Fruit fly (Drosophila melanogaster) whole organism, embryonic: ENCODE measurements around the gene aop.
A peak's percentile ranks its signal among the peaks of the same experiment; 100 is the strongest.

ENCODE experiments used
- CG12071 ChIP-seq: fragments of 200-800 bp; sonication (Bioruptor generic); optimal IDR thresholded peaks from 3 replicates; lab custom pipeline; 2018; ENCODE audit warnings: missing biosample characterization, mild to moderate bottlenecking, missing genetic modification characterization
- CG12155 ChIP-seq: fragments of 200-800 bp; sonication (Bioruptor generic); optimal IDR thresholded peaks from 3 replicates; lab custom pipeline; 2016; ENCODE audit warnings: missing biosample characterization, missing genetic modification characterization
- CG12299 ChIP-seq: fragments of 200-800 bp; sonication (Bioruptor generic); optimal IDR thresholded peaks from 2 replicates; lab custom pipeline; 2018; ENCODE audit warnings: missing biosample characterization, mild to moderate bottlenecking, missing genetic modification characterization
- CG13894 ChIP-seq: fragments of 200-800 bp; sonication (Bioruptor generic); optimal IDR thresholded peaks from 3 replicates; lab custom pipeline; 2018; ENCODE audit warnings: missing biosample characterization, mild to moderate bottlenecking, missing genetic modification characterization, moderate library complexity
- CG14860 ChIP-seq: fragments of 200-800 bp; sonication (Bioruptor generic); IDR thresholded peaks from 3 replicates; pipeline ENCODE4 v1.3.6; 2022; ENCODE audit warnings: missing biosample characterization, missing genetic modification characterization; ENCODE audit not compliant: partially characterized antibody
- CG17359 ChIP-seq: fragments of 200-800 bp; sonication (Bioruptor generic); optimal IDR thresholded peaks from 3 replicates; lab custom pipeline; 2018; ENCODE audit warnings: missing biosample characterization, mild to moderate bottlenecking, missing genetic modification characterization, moderate library complexity
- CG18764 ChIP-seq: fragments of 200-800 bp; sonication (Bioruptor generic); optimal IDR thresholded peaks from 3 replicates; lab custom pipeline; 2016; ENCODE audit warnings: missing biosample characterization, missing genetic modification characterization
- CG2889 ChIP-seq: fragments of 200-800 bp; sonication (Bioruptor generic); IDR thresholded peaks from 3 replicates; pipeline ENCODE4 v1.3.6; 2022; ENCODE audit warnings: missing biosample characterization, missing genetic modification characterization
- CG32772 ChIP-seq: fragments of 200-800 bp; sonication (Bioruptor generic); IDR thresholded peaks from 2 replicates; pipeline ENCODE4 v1.3.6; 2022; ENCODE audit warnings: missing biosample characterization, missing genetic modification characterization
- CG4360 ChIP-seq: fragments of 200-800 bp; sonication (Bioruptor generic); IDR thresholded peaks from 2 replicates; pipeline ENCODE4 v1.3.6; 2022; ENCODE audit warnings: missing biosample characterization, missing genetic modification characterization
- CG4404 ChIP-seq: fragments of 200-800 bp; sonication (Bioruptor generic); IDR thresholded peaks from 2 replicates; pipeline ENCODE4 v1.3.6; 2022; ENCODE audit warnings: missing biosample characterization, missing genetic modification characterization
- CG6175 ChIP-seq: fragments of 200-800 bp; sonication (Bioruptor generic); IDR thresholded peaks from 3 replicates; pipeline ENCODE4 v1.3.6; 2022; ENCODE audit warnings: missing biosample characterization, missing genetic modification characterization
- CG6791 ChIP-seq: fragments of 200-800 bp; sonication (Bioruptor generic); IDR thresholded peaks from 3 replicates; pipeline ENCODE4 v1.3.6; 2022; ENCODE audit warnings: missing biosample characterization, missing genetic modification characterization; ENCODE audit not compliant: partially characterized antibody
- CG7987 ChIP-seq: fragments of 200-800 bp; sonication (Bioruptor generic); optimal IDR thresholded peaks from 2 replicates; lab custom pipeline; 2018; ENCODE audit warnings: missing biosample characterization, mild to moderate bottlenecking, missing genetic modification characterization, moderate library complexity
- CG8359 ChIP-seq: fragments of 200-800 bp; sonication (Bioruptor generic); optimal IDR thresholded peaks from 2 replicates; lab custom pipeline; 2017; ENCODE audit warnings: missing biosample characterization, mild to moderate bottlenecking, missing genetic modification characterization, borderline replicate concordance
- CG8478 ChIP-seq: fragments of >200 bp; optimal IDR thresholded peaks from 2 replicates; lab custom pipeline; 2018
- Chrac-16 ChIP-seq: fragments of 200-800 bp; sonication (Bioruptor generic); optimal IDR thresholded peaks from 3 replicates; lab custom pipeline; 2016; ENCODE audit warnings: missing biosample characterization, missing genetic modification characterization
- Dad ChIP-seq: fragments of 200-800 bp; sonication (Bioruptor generic); optimal IDR thresholded peaks from 3 replicates; lab custom pipeline; 2016; ENCODE audit warnings: missing biosample characterization, missing genetic modification characterization
- HLH54F ChIP-seq: fragments of 200-800 bp; sonication (Bioruptor generic); optimal IDR thresholded peaks from 3 replicates; lab custom pipeline; 2016; ENCODE audit warnings: missing biosample characterization, missing genetic modification characterization
- HmgD ChIP-seq: fragments of 200-800 bp; sonication (Bioruptor generic); optimal IDR thresholded peaks from 3 replicates; lab custom pipeline; 2016; ENCODE audit warnings: missing biosample characterization, missing genetic modification characterization
- Mrtf ChIP-seq: fragments of 200-800 bp; sonication (Bioruptor generic); IDR thresholded peaks from 3 replicates; pipeline ENCODE4 v1.3.6; 2022; ENCODE audit warnings: missing biosample characterization, missing genetic modification characterization
- Nf-YC ChIP-seq: fragments of 200-800 bp; optimal IDR thresholded peaks from 3 replicates; lab custom pipeline; 2019; ENCODE audit warnings: missing biosample characterization, mild to moderate bottlenecking, missing genetic modification characterization, moderate library complexity
- Pdp1 ChIP-seq, 2 experiments: fragments of 200-800 bp; sonication (Bioruptor generic); optimal IDR thresholded peaks; 3 replicates each; lab custom pipeline; 2016; ENCODE audit warnings: missing biosample characterization in 2 of 2, missing genetic modification characterization in 2 of 2, mild to moderate bottlenecking in 1 of 2, moderate library complexity in 1 of 2
- Sox100B ChIP-seq: fragments of 200-800 bp; sonication (Bioruptor generic); optimal IDR thresholded peaks from 3 replicates; lab custom pipeline; 2018; ENCODE audit warnings: missing biosample characterization, mild to moderate bottlenecking, missing genetic modification characterization
- Sox102F ChIP-seq: fragments of 200-800 bp; sonication (Bioruptor generic); optimal IDR thresholded peaks from 2 replicates; lab custom pipeline; 2018; ENCODE audit warnings: missing biosample characterization, mild to moderate bottlenecking, missing genetic modification characterization, moderate library complexity
- Trl ChIP-seq, 3 experiments: fragments of >200 bp in 2 of 3; fragments of 200-800 bp in 1 of 3; sonication (Bioruptor generic) in 1 of 3; optimal IDR thresholded peaks; 2 replicates in 1 of 3; 3 replicates in 2 of 3; lab custom pipeline; 2016 to 2017; ENCODE audit warnings: missing biosample characterization in 1 of 3, missing genetic modification characterization in 1 of 3
- bcd ChIP-seq: fragments of 200-800 bp; sonication (Bioruptor generic); optimal IDR thresholded peaks from 2 replicates; lab custom pipeline; 2017; ENCODE audit warnings: missing biosample characterization, mild to moderate bottlenecking, missing genetic modification characterization
- bsh ChIP-seq, 2 experiments: fragments of 200-800 bp; sonication (Bioruptor generic); optimal IDR thresholded peaks; 2 replicates each; lab custom pipeline; 2017 to 2018; ENCODE audit warnings: mild to moderate bottlenecking in 2 of 2, missing biosample characterization in 2 of 2, missing genetic modification characterization in 2 of 2, moderate library complexity in 1 of 2
- cg ChIP-seq: fragments of 200-800 bp; sonication (Bioruptor generic); optimal IDR thresholded peaks from 3 replicates; lab custom pipeline; 2019; ENCODE audit warnings: missing biosample characterization, mild to moderate bottlenecking, missing genetic modification characterization, moderate library complexity
- ci ChIP-seq: fragments of 200-800 bp; sonication (Bioruptor generic); IDR thresholded peaks from 3 replicates; pipeline ENCODE4 v1.3.6; 2022; ENCODE audit warnings: missing biosample characterization, missing genetic modification characterization
- cwo ChIP-seq: fragments of 200-800 bp; sonication (Bioruptor generic); optimal IDR thresholded peaks from 3 replicates; lab custom pipeline; 2017; ENCODE audit warnings: missing biosample characterization, missing genetic modification characterization, mild to moderate bottlenecking, moderate library complexity, missing genetic modification reagents
- da ChIP-seq: fragments of 200-800 bp; sonication (Bioruptor generic); optimal IDR thresholded peaks from 2 replicates; lab custom pipeline; 2016; ENCODE audit warnings: missing biosample characterization, missing genetic modification characterization
- disco-r ChIP-seq: fragments of 200-800 bp; sonication (Bioruptor generic); optimal IDR thresholded peaks from 2 replicates; lab custom pipeline; 2016; ENCODE audit warnings: missing biosample characterization, missing genetic modification characterization
- dmrt99B ChIP-seq: fragments of 200-800 bp; sonication (Bioruptor generic); optimal IDR thresholded peaks from 2 replicates; lab custom pipeline; 2018; ENCODE audit warnings: missing biosample characterization, mild to moderate bottlenecking, missing genetic modification characterization, moderate library complexity
- emc ChIP-seq: fragments of 200-800 bp; sonication (Bioruptor generic); optimal IDR thresholded peaks from 2 replicates; lab custom pipeline; 2016; ENCODE audit warnings: missing biosample characterization, missing genetic modification characterization
- esg ChIP-seq: fragments of 200-800 bp; sonication (Bioruptor generic); conservative IDR thresholded peaks from 2 replicates; pipeline ENCODE4 v1.3.6; 2022; ENCODE audit warnings: missing biosample characterization, missing genetic modification characterization
- gro ChIP-seq: fragments of 200-800 bp; sonication (Bioruptor generic); optimal IDR thresholded peaks from 2 replicates; lab custom pipeline; 2016; ENCODE audit warnings: missing biosample characterization, missing genetic modification characterization
- lbe ChIP-seq: fragments of 200-800 bp; sonication (Bioruptor generic); optimal IDR thresholded peaks from 2 replicates; lab custom pipeline; 2016; ENCODE audit warnings: missing biosample characterization, mild to moderate bottlenecking, missing genetic modification characterization
- mirr ChIP-seq: fragments of 200-800 bp; sonication (Bioruptor generic); optimal IDR thresholded peaks from 3 replicates; lab custom pipeline; 2018; ENCODE audit warnings: missing biosample characterization, mild to moderate bottlenecking, missing genetic modification characterization
- pros ChIP-seq: fragments of 200-800 bp; sonication (Bioruptor generic); optimal IDR thresholded peaks from 3 replicates; lab custom pipeline; 2019; ENCODE audit warnings: missing biosample characterization, mild to moderate bottlenecking, missing genetic modification characterization, moderate library complexity
- psq ChIP-seq: fragments of 200-800 bp; sonication (Bioruptor generic); optimal IDR thresholded peaks from 2 replicates; lab custom pipeline; 2017; ENCODE audit warnings: missing biosample characterization, missing genetic modification characterization
- rib ChIP-seq: fragments of 200-800 bp; sonication (Bioruptor generic); IDR thresholded peaks from 2 replicates; pipeline ENCODE4 v1.3.6; 2022; ENCODE audit warnings: missing biosample characterization, missing genetic modification characterization
- sqz ChIP-seq: fragments of 200-800 bp; sonication (Bioruptor generic); optimal IDR thresholded peaks from 3 replicates; lab custom pipeline; 2018; ENCODE audit warnings: missing biosample characterization, mild to moderate bottlenecking, missing genetic modification characterization
- toy ChIP-seq: fragments of 200-800 bp; sonication (Bioruptor generic); IDR thresholded peaks from 2 replicates; pipeline ENCODE4 v1.3.6; 2022; ENCODE audit warnings: missing biosample characterization, missing genetic modification characterization
- vfl ChIP-seq: fragments of 200-800 bp; sonication (Bioruptor generic); optimal IDR thresholded peaks from 2 replicates; lab custom pipeline; 2016; ENCODE audit warnings: missing biosample characterization, missing genetic modification characterization
- yki ChIP-seq: fragments of >200 bp; optimal IDR thresholded peaks from 3 replicates; lab custom pipeline; 2018

aop gene

DNA sequence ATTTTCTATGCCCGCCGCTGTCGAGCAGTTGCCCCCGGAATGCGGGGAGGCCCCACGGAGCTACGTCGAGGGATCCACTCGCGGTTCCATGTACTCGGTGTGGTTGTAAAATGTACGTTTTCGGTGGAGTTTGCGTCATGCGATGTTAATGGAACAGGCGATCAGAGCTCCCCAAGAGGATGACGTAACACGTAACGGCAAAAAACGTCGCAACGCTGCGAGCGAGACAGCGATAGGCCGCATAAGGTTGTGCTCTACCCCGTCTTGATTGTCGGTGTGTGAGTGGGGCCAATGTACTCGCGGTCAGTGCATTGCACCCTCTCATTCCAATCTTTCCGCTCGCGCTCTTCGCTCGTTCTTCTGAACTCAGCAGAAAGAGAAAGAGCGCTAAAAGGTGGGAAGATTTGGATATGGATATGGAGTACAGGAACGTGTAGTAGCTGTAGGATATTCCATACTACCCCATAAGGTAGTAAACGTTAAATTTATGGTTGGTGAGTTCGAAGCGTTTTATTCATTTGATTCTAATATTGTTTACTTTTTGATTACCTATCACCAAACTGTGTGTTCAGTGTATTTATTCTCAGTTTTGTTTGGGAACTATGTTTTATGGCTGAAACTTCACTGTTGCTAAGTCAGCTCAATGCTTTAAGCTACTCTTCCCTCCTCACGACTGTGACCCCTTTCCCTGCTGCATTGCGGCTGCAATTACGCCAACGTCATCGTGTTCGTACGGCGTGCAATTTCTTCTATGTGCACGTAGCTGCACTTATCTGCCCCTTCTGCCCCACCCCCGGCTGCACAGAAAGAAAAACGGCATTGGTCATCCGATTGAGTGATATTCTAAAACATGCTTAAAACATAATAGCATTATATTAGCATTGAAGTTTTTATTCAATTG, 21.8 kb upstream of the aop start (continued):
- TF ChIP-seq CG14860 (GFP tag; lab: Robert Waterston, UW) (no peak), CG12155 (GFP tag; lab: Kevin White, UChicago) (peak; percentile 10), lbe (GFP tag; lab: Kevin White, UChicago) (peak; percentile 33), HLH54F (no peak), Sox100B (GFP tag; lab: Kevin White, UChicago) (no peak), cg (GFP tag; lab: Kevin White, UChicago) (peak; percentile 89), toy (GFP tag; lab: Robert Waterston, UW) (no peak), disco-r (GFP tag; lab: Kevin White, UChicago) (no peak), da (GFP tag; lab: Kevin White, UChicago) (no peak), HmgD (no peak), CG4360 (GFP tag; lab: Robert Waterston, UW) (no peak), CG6175 (GFP tag; lab: Robert Waterston, UW) (no peak), CG18764 (no peak), CG6791 (GFP tag; lab: Robert Waterston, UW) (no peak), emc (no peak), CG13894 (peak; percentile 82), Mrtf (GFP tag; lab: Robert Waterston, UW) (no peak), ci (no peak), vfl (GFP tag; lab: Kevin White, UChicago) (no peak), Chrac-16 (no peak), Nf-YC (tag; lab: Kevin White, UChicago) (peak; percentile 64), CG32772 (no peak), dmrt99B (tag; lab: Kevin White, UChicago) (no peak), Sox102F (no peak), mirr (GFP tag; lab: Kevin White, UChicago) (peak; percentile 3), rib (GFP tag; lab: Robert Waterston, UW) (no peak), Pdp1 (GFP tag; optimal IDR thresholded peaks at IDR 0.05; lab: Kevin White, UChicago) (peak in 1 of 2 experiments; percentile 100), bsh (GFP tag; optimal IDR thresholded peaks at IDR 0.05; lab: Kevin White, UChicago) (peak in 1 of 2 experiments; percentile 7), bcd (GFP tag; lab: Kevin White, UChicago) (no peak), pros (GFP tag; lab: Kevin White, UChicago) (peak; percentile 84), CG8478 (lab: Kevin White, UChicago) (peak; percentile 63), esg (GFP tag; lab: Robert Waterston, UW) (no peak), sqz (GFP tag; lab: Kevin White, UChicago) (peak; percentile 78), CG12299 (tag; lab: Kevin White, UChicago) (no peak), yki (lab: Kevin White, UChicago) (peak; percentile 50), CG2889 (GFP tag; lab: Robert Waterston, UW) (no peak), CG12071 (GFP tag; lab: Kevin White, UChicago) (peak; percentile 11), gro (GFP tag; lab: Kevin White, UChicago) (peak; percentile 19), CG4404 (GFP tag; lab: Robert Waterston, UW) (no peak), cwo (GFP tag; lab: Kevin White, UChicago) (peak; percentile 45), CG17359 (tag; lab: Kevin White, UChicago) (no peak), Dad (GFP tag; lab: Kevin White, UChicago) (no peak), Trl (optimal IDR thresholded peaks at IDR 0.05; lab: Kevin White, UChicago) (peak; percentile 51 to 66), Trl (GFP tag; optimal IDR thresholded peaks at IDR 0.05; lab: Kevin White, UChicago) (no peak), CG7987 (no peak), CG8359 (GFP tag; lab: Kevin White, UChicago) (no peak), psq (peak; percentile 14)
